Fruit fly (Drosophila melanogaster): ENCODE results near the gene Gr33a.

Gene Gr33a

dm6 chr2L:12112943-12113557 lies 24.8 kb upstream of the Gr33a start:
- TF ChIP-seq CG8159 (tag; optimal IDR thresholded peaks at IDR 0.05): peak; percentile 28
- TF ChIP-seq rn (GFP tag; IDR thresholded peaks at IDR 0.05): no peak
- peak; percentile 26 for TF ChIP-seq Snoo (tag; optimal IDR thresholded peaks at IDR 0.05)

- TF ChIP-seq CG8301 (tag; optimal IDR thresholded peaks at IDR 0.05): no peak
- TF ChIP-seq fd96Ca (GFP tag; IDR thresholded peaks at IDR 0.05): no peak
Measured at dm6 chr2L:12114159-12114558, 23.6 kb upstream of the Gr33a start, which contains the start of gene CG17211. CG17211 (plus strand) TSS chr2L:12114360.

dm6 chr2L:12115809-12116208 lies 22.0 kb upstream of the Gr33a start:
- TF ChIP-seq CG8301 (tag; optimal IDR thresholded peaks at IDR 0.05) (peak; percentile 23), CG8159 (tag; optimal IDR thresholded peaks at IDR 0.05) (no peak), CG14655 (GFP tag; optimal IDR thresholded peaks at IDR 0.05) (peak; percentile 53)

dm6 chr2L:12120000-12120399 lies 17.8 kb upstream of the Gr33a start:
- TF ChIP-seq CG15710 (tag; optimal IDR thresholded peaks at IDR 0.05) (no peak), CG12605 (GFP tag; IDR thresholded peaks at IDR 0.05) (no peak), CG34367 (tag; optimal IDR thresholded peaks at IDR 0.05) (no peak), CG14655 (GFP tag; optimal IDR thresholded peaks at IDR 0.05) (peak; percentile 69), CG9948 (tag; optimal IDR thresholded peaks at IDR 0.05) (peak; percentile 24), CG8159 (tag; optimal IDR thresholded peaks at IDR 0.05) (peak; percentile 37), Snoo (tag; optimal IDR thresholded peaks at IDR 0.05) (no peak), rn (GFP tag; IDR thresholded peaks at IDR 0.05) (no peak), CG8301 (tag; optimal IDR thresholded peaks at IDR 0.05) (peak; percentile 36)

- TF ChIP-seq CG17806 (tag; optimal IDR thresholded peaks at IDR 0.05) (no peak), Pif1B (GFP tag; optimal IDR thresholded peaks at IDR 0.05) (no peak), CG14655 (GFP tag; optimal IDR thresholded peaks at IDR 0.05) (peak; percentile 29), gl (tag; optimal IDR thresholded peaks at IDR 0.05) (no peak), CG15710 (tag; optimal IDR thresholded peaks at IDR 0.05) (no peak), Snoo (tag; optimal IDR thresholded peaks at IDR 0.05) (no peak), fd96Ca (GFP tag; IDR thresholded peaks at IDR 0.05) (no peak), CG9948 (tag; optimal IDR thresholded peaks at IDR 0.05) (no peak), CG32121 (GFP tag; IDR thresholded peaks at IDR 0.05) (no peak), EcR (GFP tag; optimal IDR thresholded peaks at IDR 0.05) (no peak), CG8301 (tag; optimal IDR thresholded peaks at IDR 0.05) (no peak), CG4496 (GFP tag; IDR thresholded peaks at IDR 0.05) (peak; percentile 39; the same call in 1 of the 3 replicates)
Measured at dm6 chr2L:12133275-12134124, 4.3 kb upstream of the Gr33a start, which contains the start of gene rho-6. rho-6 (minus strand) TSS chr2L:12133411.

- TF ChIP-seq CG17806 (tag; optimal IDR thresholded peaks at IDR 0.05) (no peak), CG15710 (tag; optimal IDR thresholded peaks at IDR 0.05) (no peak), CG14655 (GFP tag; optimal IDR thresholded peaks at IDR 0.05) (no peak), rn (GFP tag; IDR thresholded peaks at IDR 0.05) (no peak), Pif1B (GFP tag; optimal IDR thresholded peaks at IDR 0.05) (no peak), CG12605 (GFP tag; IDR thresholded peaks at IDR 0.05) (no peak), Ets98B (GFP tag; IDR thresholded peaks at IDR 0.05) (no peak), CG8159 (tag; optimal IDR thresholded peaks at IDR 0.05) (no peak), gl (tag; optimal IDR thresholded peaks at IDR 0.05) (no peak), CG13204 (GFP tag; optimal IDR thresholded peaks at IDR 0.05) (no peak), CG9948 (tag; optimal IDR thresholded peaks at IDR 0.05) (no peak), fd96Ca (GFP tag; IDR thresholded peaks at IDR 0.05) (no peak), CG34367 (tag; optimal IDR thresholded peaks at IDR 0.05) (no peak), Snoo (tag; optimal IDR thresholded peaks at IDR 0.05) (no peak), CG8301 (tag; optimal IDR thresholded peaks at IDR 0.05) (no peak), CG10348 (GFP tag; IDR thresholded peaks at IDR 0.05) (no peak), CG4496 (GFP tag; IDR thresholded peaks at IDR 0.05) (no peak)
Measured at dm6 chr2L:12134125-12134378, 3.8 kb upstream of the Gr33a start.

- TF ChIP-seq CG12605 (GFP tag; IDR thresholded peaks at IDR 0.05) (peak; percentile 72), Pif1A (GFP tag; optimal IDR thresholded peaks at IDR 0.05) (no peak)
Measured at dm6 chr2L:12142439-12142838, 4.6 kb downstream of the Gr33a start, which contains the start of gene CG31760. CG31760 (plus strand) TSS chr2L:12142780.

- no peak for TF ChIP-seq fd96Ca (GFP tag; IDR thresholded peaks at IDR 0.05)
- no peak for TF ChIP-seq EcR (GFP tag; optimal IDR thresholded peaks at IDR 0.05)
- TF ChIP-seq CG4496 (GFP tag; IDR thresholded peaks at IDR 0.05): no peak
- no peak for TF ChIP-seq CG32121 (GFP tag; IDR thresholded peaks at IDR 0.05)
Measured at dm6 chr2L:12161467-12161866, 23.7 kb downstream of the Gr33a start, which contains the start of gene CG31861. CG31861 (plus strand) TSS chr2L:12161767.

Data from whole organism, pupa.